Worm (Caenorhabditis elegans) whole organism, L4 larva: Measurements from ENCODE around the gene F12A10.8.
"Not testable (repeated sequence)": the region's sequence is repeated elsewhere in the genome, so short reads cannot be mapped to it uniquely, and the experiment has no call there.

Experiments used
- F44E2.7 ChIP-seq: fragments of 200-800 bp; sonication (Bioruptor generic); IDR thresholded peaks from 2 replicates; pipeline ENCODE4 v2.1.2; 2022; ENCODE audit warnings: missing genetic modification characterization, missing compliant biosample characterization
- F49E8.2 ChIP-seq: sonication (generic microtip); optimal IDR thresholded peaks from 2 replicates; lab custom pipeline; 2016; ENCODE audit warnings: missing compliant biosample characterization, mild to moderate bottlenecking, missing genetic modification characterization, borderline replicate concordance
- T20F7.1 ChIP-seq: fragments of 200-800 bp; sonication (Bioruptor generic); optimal IDR thresholded peaks from 2 replicates; lab custom pipeline; 2018; ENCODE audit warnings: mild to moderate bottlenecking, missing genetic modification characterization, missing compliant biosample characterization
- T26A8.4 ChIP-seq: fragments of 200-800 bp; sonication (Bioruptor generic); IDR thresholded peaks from 2 replicates; pipeline ENCODE4 v1.3.6; 2022; ENCODE audit warnings: missing genetic modification characterization, missing compliant biosample characterization
- Y75B8A.6 ChIP-seq: fragments of 200-800 bp; sonication (Bioruptor generic); IDR thresholded peaks from 2 replicates; pipeline ENCODE4 v1.3.6; 2022; ENCODE audit warnings: missing genetic modification reagents, missing genetic modification characterization, missing compliant biosample characterization
- attf-4 ChIP-seq: sonication (generic microtip); optimal IDR thresholded peaks from 3 replicates; lab custom pipeline; 2017; ENCODE audit warnings: missing biosample characterization, missing genetic modification characterization
- ceh-20 ChIP-seq: fragments of 200-800 bp; sonication (Bioruptor generic); IDR thresholded peaks from 2 replicates; pipeline ENCODE4 v1.3.6; 2022; ENCODE audit warnings: missing genetic modification reagents, missing genetic modification characterization, missing compliant biosample characterization
- ces-1 ChIP-seq: fragments of 150-350 bp; sonication (generic microtip); optimal IDR thresholded peaks from 4 replicates; lab custom pipeline; 2014; ENCODE audit warnings: missing biosample characterization, missing genetic modification reagents, missing genetic modification characterization
- daf-19 ChIP-seq: fragments of 200-800 bp; sonication (Bioruptor generic); conservative IDR thresholded peaks from 2 replicates; pipeline ENCODE4 v1.3.6; 2022; ENCODE audit warnings: missing genetic modification characterization, missing compliant biosample characterization
- daf-8 ChIP-seq: fragments of 200-800 bp; sonication (Bioruptor generic); IDR thresholded peaks from 2 replicates; pipeline ENCODE4 v1.3.6; 2022; ENCODE audit warnings: missing genetic modification characterization, missing compliant biosample characterization
- dmd-9 ChIP-seq: fragments of 200-800 bp; sonication (Bioruptor generic); IDR thresholded peaks from 2 replicates; pipeline ENCODE4 v1.3.6; 2022; ENCODE audit warnings: missing genetic modification reagents, missing genetic modification characterization, missing compliant biosample characterization
- dpl-1 ChIP-seq: fragments of 150-350 bp; optimal IDR thresholded peaks from 2 replicates; lab custom pipeline; 2014; ENCODE audit warnings: missing biosample characterization, missing genetic modification reagents, missing genetic modification characterization
- fkh-10 ChIP-seq: fragments of 150-350 bp; optimal IDR thresholded peaks from 2 replicates; lab custom pipeline; 2014; ENCODE audit warnings: missing biosample characterization, missing genetic modification reagents, missing genetic modification characterization
- hmg-1.1 ChIP-seq: fragments of 200-800 bp; sonication (Bioruptor generic); IDR thresholded peaks from 2 replicates; pipeline ENCODE4 v1.3.6; 2022; ENCODE audit warnings: missing genetic modification reagents, missing genetic modification characterization, missing compliant biosample characterization
- lin-1 ChIP-seq: fragments of 200-800 bp; sonication (Bioruptor generic); IDR thresholded peaks from 2 replicates; pipeline ENCODE4 v1.3.6; 2022; ENCODE audit warnings: missing genetic modification reagents, missing genetic modification characterization, missing compliant biosample characterization
- lin-13 ChIP-seq: fragments of 150-350 bp; optimal IDR thresholded peaks from 2 replicates; lab custom pipeline; 2014; ENCODE audit warnings: missing biosample characterization, missing genetic modification reagents, missing genetic modification characterization
- lin-38 ChIP-seq: fragments of 200-800 bp; sonication (Bioruptor generic); IDR thresholded peaks from 2 replicates; pipeline ENCODE4 v1.3.6; 2022; ENCODE audit warnings: missing genetic modification reagents, missing genetic modification characterization, missing compliant biosample characterization
- lin-39 ChIP-seq: fragments of 150-350 bp; optimal IDR thresholded peaks from 2 replicates; lab custom pipeline; 2014; ENCODE audit warnings: missing biosample characterization, missing genetic modification reagents, missing genetic modification characterization
- mes-2 ChIP-seq: sonication (generic microtip); optimal IDR thresholded peaks from 2 replicates; lab custom pipeline; 2016; ENCODE audit warnings: missing genotype, mild to moderate bottlenecking, missing genetic modification characterization, missing compliant biosample characterization; ENCODE audit not compliant: poor library complexity, severe bottlenecking
- mxl-3 ChIP-seq: fragments of 200-800 bp; sonication (Bioruptor generic); optimal IDR thresholded peaks from 2 replicates; lab custom pipeline; 2018; ENCODE audit warnings: mild to moderate bottlenecking, missing genetic modification characterization, missing compliant biosample characterization
- nhr-111 ChIP-seq: fragments of 200-800 bp; sonication (Bioruptor generic); optimal IDR thresholded peaks from 2 replicates; lab custom pipeline; 2018; ENCODE audit warnings: mild to moderate bottlenecking, missing genetic modification characterization, missing compliant biosample characterization
- pqm-1 ChIP-seq: sonication (generic microtip); optimal IDR thresholded peaks from 2 replicates; lab custom pipeline; 2017; ENCODE audit warnings: missing biosample characterization, missing genetic modification characterization
- rbr-2 ChIP-seq: sonication (generic microtip); optimal IDR thresholded peaks from 2 replicates; lab custom pipeline; 2016; ENCODE audit warnings: missing genotype, missing genetic modification characterization, missing compliant biosample characterization
- sdz-12 ChIP-seq: fragments of 200-800 bp; sonication (Bioruptor generic); optimal IDR thresholded peaks from 2 replicates; lab custom pipeline; 2018; ENCODE audit warnings: mild to moderate bottlenecking, missing genetic modification characterization, missing compliant biosample characterization
- snpc-1.2 ChIP-seq: fragments of 200-800 bp; sonication (Bioruptor generic); IDR thresholded peaks from 2 replicates; pipeline ENCODE4 v1.3.6; 2022; ENCODE audit warnings: missing genetic modification reagents, missing genetic modification characterization, missing compliant biosample characterization
- spr-1 ChIP-seq: sonication (generic microtip); optimal IDR thresholded peaks from 2 replicates; lab custom pipeline; 2016; ENCODE audit warnings: mild to moderate bottlenecking, missing genetic modification characterization, missing compliant biosample characterization
- unc-62 ChIP-seq, 3 experiments: fragments of 150-350 bp in 1 of 3; sonication (generic microtip); optimal IDR thresholded peaks in 2 of 3; peaks in 1 of 3; 1 replicate in 1 of 3; 2 replicates in 2 of 3; lab custom pipeline; 2014 to 2017; ENCODE audit warnings: missing biosample characterization in 3 of 3, missing genetic modification characterization in 3 of 3, missing genetic modification reagents in 3 of 3, missing genotype in 1 of 3
- zfp-3 ChIP-seq: fragments of 200-800 bp; sonication (Bioruptor generic); conservative IDR thresholded peaks from 2 replicates; pipeline ENCODE4 v1.3.6; 2022; ENCODE audit warnings: missing genetic modification reagents, missing genetic modification characterization, missing compliant biosample characterization
- zip-11 ChIP-seq: fragments of 200-800 bp; sonication (Bioruptor generic); IDR thresholded peaks from 2 replicates; pipeline ENCODE4 v1.3.6; 2022; ENCODE audit warnings: missing genetic modification characterization, missing compliant biosample characterization

Gene F12A10.8

ce11 chrII:5537078-5537477 lies 36.2 kb upstream of the F12A10.8 start:
- TF ChIP-seq spr-1 (tag; lab: Kevin White, UChicago) (peak; percentile 65), daf-19 (GFP tag; lab: Robert Waterston, UW) (no peak), T20F7.1 (peak; percentile 61)

ce11 chrII:5534939-5535338 lies 34.1 kb upstream of the F12A10.8 start, which contains the start of gene hlh-25:
hlh-25 (plus strand) TSS chrII:5535239.
- not testable (repeated sequence) for TF ChIP-seq ceh-20 (GFP tag; lab: Robert Waterston, UW); spr-1 (tag; lab: Kevin White, UChicago); ces-1 (GFP tag; lab: Kevin White, UChicago)

- TF ChIP-seq zfp-3 (GFP tag; lab: Robert Waterston, UW) (no peak), fkh-10 (GFP tag; lab: Kevin White, UChicago) (no peak), pqm-1 (no peak), zip-11 (GFP tag; lab: Robert Waterston, UW) (no peak), mes-2 (no peak), lin-13 (GFP tag; lab: Kevin White, UChicago) (no peak), dmd-9 (GFP tag; lab: Robert Waterston, UW) (no peak), spr-1 (tag; lab: Kevin White, UChicago) (no peak), lin-1 (GFP tag; lab: Robert Waterston, UW) (no peak), rbr-2 (no peak), Y75B8A.6 (GFP tag; lab: Robert Waterston, UW) (no peak), lin-39 (no peak), sdz-12 (GFP tag; lab: Kevin White, UChicago) (no peak), T26A8.4 (GFP tag; lab: Robert Waterston, UW) (no peak)
These were observed 32.8 kb upstream of the F12A10.8 start, which contains the start of gene hlh-26 for ce11 chrII:5533642-5534041. hlh-26 (minus strand) TSS chrII:5533742.

- TF ChIP-seq unc-62 (GFP tag; optimal IDR thresholded peaks at IDR 0.05 in 1 of 2; lab: Kevin White, UChicago): peak in 1 of 2 experiments; percentile 91
- no peak for TF ChIP-seq unc-62 (tag; optimal IDR thresholded peaks at IDR 0.05; lab: Kevin White, UChicago)
- TF ChIP-seq F49E8.2: no peak
- TF ChIP-seq, all 104 proteins: peak for 1
These were observed 31.0 kb upstream of the F12A10.8 start, which contains the start of gene C17C3.9 for ce11 chrII:5531855-5532328. C17C3.9 (minus strand) TSS chrII:5532278.

ce11 chrII:5527841-5528240 lies 27.0 kb upstream of the F12A10.8 start, which contains the start of gene ZK177.1:
ZK177.1 (plus strand) TSS chrII:5528141.
- no peak for TF ChIP-seq hmg-1.1 (GFP tag; lab: Robert Waterston, UW)

ce11 chrII:5525297-5525696 lies 24.4 kb upstream of the F12A10.8 start, which contains the start of gene tbx-35:
tbx-35 (minus strand) TSS chrII:5525397.
- TF ChIP-seq F44E2.7 (GFP tag; lab: Robert Waterston, UW): no peak
- no peak for TF ChIP-seq daf-8 (GFP tag; lab: Robert Waterston, UW)
- TF ChIP-seq mxl-3 (GFP tag; lab: Kevin White, UChicago): no peak
- no peak for TF ChIP-seq dpl-1 (GFP tag; lab: Kevin White, UChicago)
- TF ChIP-seq dmd-9 (GFP tag; lab: Robert Waterston, UW): no peak
- no peak for TF ChIP-seq lin-38 (GFP tag; lab: Robert Waterston, UW)
- TF ChIP-seq attf-4 (tag; lab: Kevin White, UChicago): no peak
- no peak for TF ChIP-seq nhr-111 (GFP tag; lab: Kevin White, UChicago)
- no peak for TF ChIP-seq snpc-1.2 (GFP tag; lab: Robert Waterston, UW)
